Fruit fly (Drosophila melanogaster): ENCODE measurements around the gene Chs2.

Chs2 gene

dm6 chr3L:21972162-21973022 lies 10.2 kb downstream of the Chs2 start (continued):
- TF ChIP-seq CG3726 (GFP tag; IDR thresholded peaks at IDR 0.05) (no peak), CG8290 (GFP tag; optimal IDR thresholded peaks at IDR 0.05) (no peak), CG8290 (tag; optimal IDR thresholded peaks at IDR 0.05) (no peak), CG13775 (GFP tag; optimal IDR thresholded peaks at IDR 0.05) (no peak), Hmr (GFP tag; optimal IDR thresholded peaks at IDR 0.05) (peak; percentile 9), ERR (GFP tag; optimal IDR thresholded peaks at IDR 0.05) (no peak), sc (optimal IDR thresholded peaks at IDR 0.05) (no peak), sc (GFP tag; optimal IDR thresholded peaks at IDR 0.05) (no peak), grn (GFP tag; optimal IDR thresholded peaks at IDR 0.05) (peak; percentile 23), Drgx (GFP tag; IDR thresholded peaks at IDR 0.05) (peak; percentile 28; the same call in 1 of the 2 replicates), sens (GFP tag) (peak; percentile 79), zfh1 (GFP tag; IDR thresholded peaks at IDR 0.05) (no peak), CG9797 (GFP tag; optimal IDR thresholded peaks at IDR 0.05) (no peak), CG13287 (GFP tag; IDR thresholded peaks at IDR 0.05; ENCODE audit: partially characterized antibody) (no peak), exex (tag; optimal IDR thresholded peaks at IDR 0.05) (peak; percentile 55), CG12744 (GFP tag; optimal IDR thresholded peaks at IDR 0.05) (no peak), Pdp1 (GFP tag; optimal IDR thresholded peaks at IDR 0.05) (peak in 1 of 2 experiments; percentile 98), Dp (GFP tag; optimal IDR thresholded peaks at IDR 0.05) (no peak), unc-4 (GFP tag; IDR thresholded peaks at IDR 0.05; ENCODE audit: partially characterized antibody) (no peak), usp (GFP tag; optimal IDR thresholded peaks at IDR 0.05) (no peak), onecut (GFP tag; IDR thresholded peaks at IDR 0.05) (no peak), bowl (GFP tag; IDR thresholded peaks at IDR 0.05) (no peak), maf-S (GFP tag; optimal IDR thresholded peaks at IDR 0.05) (no peak), cg (GFP tag; optimal IDR thresholded peaks at IDR 0.05) (no peak), HmgD (GFP tag; optimal IDR thresholded peaks at IDR 0.05) (no peak)

DNA sequence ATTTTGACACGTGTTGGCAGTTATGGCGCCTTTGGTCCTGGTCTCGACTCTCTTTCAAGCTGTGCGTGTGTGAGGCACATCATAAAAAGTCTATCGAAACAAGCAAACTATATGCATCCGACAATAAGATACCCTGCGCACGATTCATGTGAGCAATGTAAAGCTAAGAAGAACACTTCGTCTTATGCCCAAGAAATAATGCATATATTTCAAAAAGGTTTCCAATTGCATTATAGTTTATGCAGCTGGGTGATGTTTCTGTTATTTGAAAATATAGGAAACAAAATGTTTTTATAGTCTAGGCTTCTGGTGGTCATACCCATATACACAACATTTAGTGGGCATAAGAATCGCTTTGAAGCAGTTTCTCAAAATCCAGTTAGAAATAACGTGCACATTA lies 11.4 kb downstream of the Chs2 start:
- TF ChIP-seq CG2202 (tag; optimal IDR thresholded peaks at IDR 0.05) (no peak), sens (GFP tag) (peak; percentile 72), B-H1 (GFP tag; IDR thresholded peaks at IDR 0.05) (no peak), ham (GFP tag; IDR thresholded peaks at IDR 0.05) (no peak), Med (GFP tag) (peak; percentile 81), row (GFP tag; IDR thresholded peaks at IDR 0.05) (peak; percentile 36; the same call in 2 of the 3 replicates), D19B (GFP tag; optimal IDR thresholded peaks at IDR 0.05) (peak; percentile 47), dan (GFP tag; IDR thresholded peaks at IDR 0.05) (no peak), Atf-2 (GFP tag; optimal IDR thresholded peaks at IDR 0.05) (no peak), CG16863 (GFP tag; optimal IDR thresholded peaks at IDR 0.05) (no peak), Ravus (GFP tag; IDR thresholded peaks at IDR 0.05) (no peak), crc (GFP tag; optimal IDR thresholded peaks at IDR 0.05) (no peak), Dip2 (GFP tag; IDR thresholded peaks at IDR 0.05) (no peak), mirr (GFP tag; optimal IDR thresholded peaks at IDR 0.05) (no peak), CG2116 (GFP tag; optimal IDR thresholded peaks at IDR 0.05) (no peak)

- TF ChIP-seq crol (GFP tag; IDR thresholded peaks at IDR 0.05) (peak; percentile 48), CG7963 (GFP tag; IDR thresholded peaks at IDR 0.05; ENCODE audit: partially characterized antibody) (no peak), CoRest (tag; optimal IDR thresholded peaks at IDR 0.05) (no peak), CHES-1-like (GFP tag; optimal IDR thresholded peaks at IDR 0.05) (no peak)
Observed at dm6 chr3L:21979789-21980188, 17.6 kb downstream of the Chs2 start.
